Worm (Caenorhabditis elegans) whole organism, L1 larva: Measurements from ENCODE around the gene usp-14.

Experiments
- aly-2 ChIP-seq: fragments of 150-350 bp; optimal IDR thresholded peaks from 2 replicates; lab custom pipeline; 2014; ENCODE audit warnings: missing biosample characterization, missing genetic modification characterization
- ama-1 ChIP-seq: fragments of 150-350 bp; optimal IDR thresholded peaks from 2 replicates; lab custom pipeline; 2014
- blmp-1 ChIP-seq: fragments of 150-350 bp; optimal IDR thresholded peaks from 2 replicates; lab custom pipeline; 2014; ENCODE audit warnings: missing biosample characterization, missing genetic modification characterization
- ceh-63 ChIP-seq: fragments of 200-800 bp; sonication (Bioruptor generic); optimal IDR thresholded peaks from 2 replicates; lab custom pipeline; 2018; ENCODE audit warnings: mild to moderate bottlenecking, missing genetic modification characterization, missing compliant biosample characterization
- ceh-8 ChIP-seq: fragments of 200-800 bp; sonication (Bioruptor generic); optimal IDR thresholded peaks from 2 replicates; lab custom pipeline; 2018; ENCODE audit warnings: mild to moderate bottlenecking, missing genetic modification characterization, moderate library complexity, missing compliant biosample characterization
- fkh-10 ChIP-seq: sonication (generic microtip); optimal IDR thresholded peaks from 2 replicates; lab custom pipeline; 2017; ENCODE audit warnings: missing biosample characterization, missing genetic modification reagents, missing genetic modification characterization
- jun-1 ChIP-seq: fragments of 150-350 bp; optimal IDR thresholded peaks from 2 replicates; lab custom pipeline; 2014; ENCODE audit warnings: missing biosample characterization, missing genetic modification reagents, missing genetic modification characterization
- lin-13 ChIP-seq: fragments of 150-350 bp; optimal IDR thresholded peaks from 2 replicates; lab custom pipeline; 2014; ENCODE audit warnings: missing biosample characterization, missing genetic modification reagents, missing genetic modification characterization
- lir-3 ChIP-seq: sonication (generic microtip); optimal IDR thresholded peaks from 2 replicates; lab custom pipeline; 2016; ENCODE audit warnings: mild to moderate bottlenecking, missing genetic modification characterization, moderate library complexity, missing compliant biosample characterization; ENCODE audit not compliant: poor library complexity
- nhr-76 ChIP-seq: sonication (generic microtip); optimal IDR thresholded peaks from 2 replicates; lab custom pipeline; 2017; ENCODE audit warnings: missing biosample characterization, missing genetic modification characterization
- nhr-84 ChIP-seq: sonication (generic microtip); optimal IDR thresholded peaks from 2 replicates; lab custom pipeline; 2017; ENCODE audit warnings: missing biosample characterization, missing genetic modification characterization
- pag-3 ChIP-seq: sonication (generic microtip); optimal IDR thresholded peaks from 2 replicates; lab custom pipeline; 2017; ENCODE audit warnings: missing genetic modification characterization, mild to moderate bottlenecking, missing compliant biosample characterization, antibody characterized with exemption, borderline replicate concordance; ENCODE audit not compliant: insufficient read depth
- snpc-4 ChIP-seq: fragments of 150-350 bp; optimal IDR thresholded peaks from 2 replicates; lab custom pipeline; 2014; ENCODE audit warnings: missing biosample characterization, missing genetic modification characterization

ce11 chrII:14537728-14538127 lies 49.2 kb upstream of the usp-14 start, which contains the start of the genes clec-147 and C04H5.7:
- TF ChIP-seq lir-3 (tag; lab: Kevin White, UChicago) (no peak), ceh-8 (GFP tag; lab: Kevin White, UChicago) (no peak), jun-1 (tag; lab: Kevin White, UChicago) (no peak), snpc-4 (tag; lab: Kevin White, UChicago) (no peak), nhr-76 (tag; lab: Kevin White, UChicago) (no peak), ama-1 (lab: Kevin White, UChicago) (no peak), lin-13 (GFP tag; lab: Kevin White, UChicago) (no peak), pag-3 (no peak), nhr-84 (no peak), ceh-63 (GFP tag; lab: Kevin White, UChicago) (no peak), fkh-10 (GFP tag; lab: Kevin White, UChicago) (no peak), aly-2 (tag; lab: Kevin White, UChicago) (no peak), blmp-1 (no peak)
